Worm (Caenorhabditis elegans) whole organism, L3 larva: ENCODE results near the gene ceh-33.

Experiments
- ceh-28 ChIP-seq: fragments of 150-350 bp; optimal IDR thresholded peaks from 2 replicates; lab custom pipeline; 2014; ENCODE audit warnings: missing biosample characterization, missing genetic modification reagents, missing genetic modification characterization
- elt-2 ChIP-seq: sonication (generic microtip); optimal IDR thresholded peaks from 2 replicates; lab custom pipeline; 2016; ENCODE audit warnings: missing genetic modification reagents, mild to moderate bottlenecking, missing genetic modification characterization, missing compliant biosample characterization
- fkh-2 ChIP-seq: fragments of 150-350 bp; optimal IDR thresholded peaks from 2 replicates; lab custom pipeline; 2014; ENCODE audit warnings: missing biosample characterization, missing genetic modification reagents, missing genetic modification characterization
- nhr-11 ChIP-seq: fragments of 150-350 bp; optimal IDR thresholded peaks from 2 replicates; lab custom pipeline; 2014; ENCODE audit warnings: missing biosample characterization, missing genetic modification characterization
- pqm-1 ChIP-seq: fragments of 150-350 bp; optimal IDR thresholded peaks from 2 replicates; lab custom pipeline; 2017; ENCODE audit warnings: missing biosample characterization, missing genetic modification characterization, inconsistent platforms
- zag-1 ChIP-seq: fragments of 150-350 bp; optimal IDR thresholded peaks from 2 replicates; lab custom pipeline; 2014; ENCODE audit warnings: missing biosample characterization, missing genetic modification characterization

ce11 chrV:5275426-5276007 is 48.9 kb downstream of the ceh-33 start:
- TF ChIP-seq zag-1 (no peak), nhr-11 (tag; lab: Kevin White, UChicago) (no peak), elt-2 (tag; lab: Kevin White, UChicago) (no peak), fkh-2 (tag; lab: Kevin White, UChicago) (no peak), pqm-1 (tag; lab: Kevin White, UChicago) (no peak), ceh-28 (tag; lab: Kevin White, UChicago) (no peak)
